Fruit fly (Drosophila melanogaster): Measurements from ENCODE around the gene CG8051.

CG8051 gene

dm6 chrX:19291780-19292605 is 15.7 kb downstream of the CG8051 start:
- TF ChIP-seq CG13204 (GFP tag; optimal IDR thresholded peaks at IDR 0.05) = no peak
- no peak for TF ChIP-seq Ets98B (GFP tag; IDR thresholded peaks at IDR 0.05)
- TF ChIP-seq fd96Ca (GFP tag; IDR thresholded peaks at IDR 0.05) = no peak
- TF ChIP-seq CG8301 (tag; optimal IDR thresholded peaks at IDR 0.05) = no peak
- no peak for TF ChIP-seq CG14655 (GFP tag; optimal IDR thresholded peaks at IDR 0.05)
- TF ChIP-seq D1 (tag; optimal IDR thresholded peaks at IDR 0.05) = no peak
- TF ChIP-seq Pif1B (GFP tag; optimal IDR thresholded peaks at IDR 0.05) = no peak
- TF ChIP-seq CG10348 (GFP tag; IDR thresholded peaks at IDR 0.05) = no peak

dm6 chrX:19289318-19289970 is 18.3 kb downstream of the CG8051 start:
- peak; percentile 92 for TF ChIP-seq CG17806 (tag; optimal IDR thresholded peaks at IDR 0.05)
- TF ChIP-seq rn (GFP tag; IDR thresholded peaks at IDR 0.05) = peak; percentile 93
- peak; percentile 92 for TF ChIP-seq CG8301 (tag; optimal IDR thresholded peaks at IDR 0.05)
- TF ChIP-seq fd96Ca (GFP tag; IDR thresholded peaks at IDR 0.05) = peak; percentile 98
- TF ChIP-seq Pif1B (GFP tag; optimal IDR thresholded peaks at IDR 0.05) = peak; percentile 97
- TF ChIP-seq Ets98B (GFP tag; IDR thresholded peaks at IDR 0.05) = peak; percentile 97
- peak; percentile 96 for TF ChIP-seq CG15710 (tag; optimal IDR thresholded peaks at IDR 0.05)
- TF ChIP-seq CG9948 (tag; optimal IDR thresholded peaks at IDR 0.05) = peak; percentile 89
- peak; percentile 99 for TF ChIP-seq CG4496 (GFP tag; IDR thresholded peaks at IDR 0.05)
- peak; percentile 94 for TF ChIP-seq CG13204 (GFP tag; optimal IDR thresholded peaks at IDR 0.05)
- TF ChIP-seq Snoo (tag; optimal IDR thresholded peaks at IDR 0.05) = peak; percentile 97
- TF ChIP-seq CG32121 (GFP tag; IDR thresholded peaks at IDR 0.05) = peak; percentile 96
- TF ChIP-seq CG34367 (tag; optimal IDR thresholded peaks at IDR 0.05) = peak; percentile 93
- TF ChIP-seq D1 (tag; optimal IDR thresholded peaks at IDR 0.05) = peak; percentile 50
- peak; percentile 93 for TF ChIP-seq gl (tag; optimal IDR thresholded peaks at IDR 0.05)
- peak; percentile 89 for TF ChIP-seq CG14655 (GFP tag; optimal IDR thresholded peaks at IDR 0.05)
- peak; percentile 89 for TF ChIP-seq CG10348 (GFP tag; IDR thresholded peaks at IDR 0.05)
- TF ChIP-seq Pif1A (GFP tag; optimal IDR thresholded peaks at IDR 0.05) = peak; percentile 97
- TF ChIP-seq CG12605 (GFP tag; IDR thresholded peaks at IDR 0.05) = peak; percentile 93
- peak; percentile 92 for TF ChIP-seq CG8159 (tag; optimal IDR thresholded peaks at IDR 0.05)
- TF ChIP-seq EcR (GFP tag; optimal IDR thresholded peaks at IDR 0.05) = peak; percentile 65

dm6 chrX:19287784-19288183 is 19.9 kb downstream of the CG8051 start:
- TF ChIP-seq fd96Ca (GFP tag; IDR thresholded peaks at IDR 0.05) (no peak), gl (tag; optimal IDR thresholded peaks at IDR 0.05) (no peak), CG9948 (tag; optimal IDR thresholded peaks at IDR 0.05) (no peak), CG13204 (GFP tag; optimal IDR thresholded peaks at IDR 0.05) (no peak), CG15710 (tag; optimal IDR thresholded peaks at IDR 0.05) (no peak), CG32121 (GFP tag; IDR thresholded peaks at IDR 0.05) (no peak), CG17806 (tag; optimal IDR thresholded peaks at IDR 0.05) (no peak)

dm6 chrX:19286235-19286634 is 21.5 kb downstream of the CG8051 start:
- TF ChIP-seq CG13204 (GFP tag; optimal IDR thresholded peaks at IDR 0.05) (no peak), Ets98B (GFP tag; IDR thresholded peaks at IDR 0.05) (no peak), D1 (tag; optimal IDR thresholded peaks at IDR 0.05) (no peak)

- TF ChIP-seq EcR (GFP tag; optimal IDR thresholded peaks at IDR 0.05) = peak; percentile 35
- no peak for TF ChIP-seq CG15710 (tag; optimal IDR thresholded peaks at IDR 0.05)
Measured at dm6 chrX:19285441-19285840, 22.3 kb downstream of the CG8051 start.

- TF ChIP-seq Ets98B (GFP tag; IDR thresholded peaks at IDR 0.05) = peak; percentile 28; the same call in 1 of the 2 replicates
- TF ChIP-seq rn (GFP tag; IDR thresholded peaks at IDR 0.05) = 0 out of 2 replicates have a peak, but pooled peaks have one; percentile 5
- peak; percentile 15 for TF ChIP-seq CG34367 (tag; optimal IDR thresholded peaks at IDR 0.05)
- peak; percentile 23 for TF ChIP-seq CG15710 (tag; optimal IDR thresholded peaks at IDR 0.05)
- peak; percentile 27 for TF ChIP-seq CG8159 (tag; optimal IDR thresholded peaks at IDR 0.05)
- TF ChIP-seq CG17806 (tag; optimal IDR thresholded peaks at IDR 0.05) = peak; percentile 35
- TF ChIP-seq Snoo (tag; optimal IDR thresholded peaks at IDR 0.05) = peak; percentile 11
- peak; percentile 50; the same call in 2 of the 3 replicates for TF ChIP-seq CG4496 (GFP tag; IDR thresholded peaks at IDR 0.05)
- no peak for TF ChIP-seq D1 (tag; optimal IDR thresholded peaks at IDR 0.05)
- TF ChIP-seq CG13204 (GFP tag; optimal IDR thresholded peaks at IDR 0.05) = no peak
- no peak for TF ChIP-seq CG32121 (GFP tag; IDR thresholded peaks at IDR 0.05)
- TF ChIP-seq CG9948 (tag; optimal IDR thresholded peaks at IDR 0.05) = no peak
Measured at dm6 chrX:19281271-19281670, 26.5 kb downstream of the CG8051 start.

All from whole organism, pupa.